Worm (Caenorhabditis elegans) whole organism, midembryonic: Measurements from ENCODE around the gene C07A12.7.

Source experiments
- klf-2 ChIP-seq: fragments of 200-800 bp; sonication (Bioruptor generic); conservative IDR thresholded peaks from 2 replicates; pipeline ENCODE4 v1.3.6; 2022; ENCODE audit warnings: missing genetic modification reagents, missing genetic modification characterization, missing compliant biosample characterization
- ref-1 ChIP-seq: fragments of 200-800 bp; sonication (Bioruptor generic); conservative IDR thresholded peaks from 2 replicates; pipeline ENCODE4 v1.3.6; 2022; ENCODE audit warnings: missing genetic modification reagents, missing genetic modification characterization, missing compliant biosample characterization
- ztf-23 ChIP-seq: fragments of 200-800 bp; sonication (Bioruptor generic); IDR thresholded peaks from 2 replicates; pipeline ENCODE4 v1.3.6; 2022; ENCODE audit warnings: missing genetic modification reagents, missing genetic modification characterization, missing compliant biosample characterization

- no peak for TF ChIP-seq ztf-23
- TF ChIP-seq klf-2 (GFP tag; lab: Robert Waterston, UW): no peak
- no peak for TF ChIP-seq ref-1 (GFP tag; lab: Robert Waterston, UW)
These were observed 47.3 kb upstream of the C07A12.7 start for ce11 chrX:4569276-4569675.
